Worm (Caenorhabditis elegans) whole organism, L4 larva: ENCODE results near the gene F28B4.4.

Source experiments
- F10B5.3 ChIP-seq: sonication (generic microtip); optimal IDR thresholded peaks from 2 replicates; lab custom pipeline; 2016; ENCODE audit warnings: mild to moderate bottlenecking, missing genetic modification characterization, missing compliant biosample characterization
- F37D6.2 ChIP-seq: sonication (generic microtip); optimal IDR thresholded peaks from 2 replicates; lab custom pipeline; 2016; ENCODE audit warnings: mild to moderate bottlenecking, missing genetic modification characterization, missing compliant biosample characterization
- F44E2.7 ChIP-seq: fragments of 200-800 bp; sonication (Bioruptor generic); IDR thresholded peaks from 2 replicates; pipeline ENCODE4 v2.1.2; 2022; ENCODE audit warnings: missing genetic modification characterization, missing compliant biosample characterization
- F49E8.2 ChIP-seq: sonication (generic microtip); optimal IDR thresholded peaks from 2 replicates; lab custom pipeline; 2016; ENCODE audit warnings: missing compliant biosample characterization, mild to moderate bottlenecking, missing genetic modification characterization, borderline replicate concordance
- Y105C5A.15 ChIP-seq: fragments of 200-800 bp; sonication (Bioruptor generic); IDR thresholded peaks from 2 replicates; pipeline ENCODE4 v1.3.6; 2022; ENCODE audit warnings: missing genetic modification characterization, missing compliant biosample characterization
- Y75B8A.6 ChIP-seq: fragments of 200-800 bp; sonication (Bioruptor generic); IDR thresholded peaks from 2 replicates; pipeline ENCODE4 v1.3.6; 2022; ENCODE audit warnings: missing genetic modification reagents, missing genetic modification characterization, missing compliant biosample characterization
- aly-2 ChIP-seq: sonication (generic microtip); optimal IDR thresholded peaks from 2 replicates; lab custom pipeline; 2018; ENCODE audit warnings: missing biosample characterization, missing genetic modification characterization
- arid-1 ChIP-seq: fragments of 200-800 bp; sonication (Bioruptor generic); conservative IDR thresholded peaks from 2 replicates; pipeline ENCODE4 v1.3.6; 2022; ENCODE audit warnings: missing genetic modification reagents, missing genetic modification characterization, missing compliant biosample characterization
- ceh-82 ChIP-seq: sonication (generic microtip); optimal IDR thresholded peaks from 2 replicates; lab custom pipeline; 2017; ENCODE audit warnings: missing biosample characterization, missing genetic modification characterization
- daf-16 ChIP-seq, 3 experiments: sonication (generic microtip); optimal IDR thresholded peaks; 2 replicates each; lab custom pipeline; 2016 to 2017; ENCODE audit warnings: missing genetic modification characterization in 3 of 3, missing genetic modification reagents in 3 of 3, mild to moderate bottlenecking in 2 of 3, missing compliant biosample characterization in 2 of 3, missing biosample characterization in 1 of 3, moderate library complexity in 1 of 3
- daf-19 ChIP-seq: fragments of 200-800 bp; sonication (Bioruptor generic); conservative IDR thresholded peaks from 2 replicates; pipeline ENCODE4 v1.3.6; 2022; ENCODE audit warnings: missing genetic modification characterization, missing compliant biosample characterization
- dmd-6 ChIP-seq: fragments of 200-800 bp; sonication (Bioruptor generic); IDR thresholded peaks from 2 replicates; pipeline ENCODE4 v1.3.6; 2022; ENCODE audit warnings: missing genetic modification reagents, missing genetic modification characterization, missing compliant biosample characterization
- duxl-1 ChIP-seq: sonication (generic microtip); optimal IDR thresholded peaks from 2 replicates; lab custom pipeline; 2016; ENCODE audit warnings: mild to moderate bottlenecking, missing genetic modification characterization, moderate library complexity, missing compliant biosample characterization; ENCODE audit not compliant: poor library complexity
- dve-1 ChIP-seq: sonication (generic microtip); optimal IDR thresholded peaks from 2 replicates; lab custom pipeline; 2017; ENCODE audit warnings: antibody characterized with exemption, mild to moderate bottlenecking, missing genetic modification characterization, missing compliant biosample characterization; ENCODE audit not compliant: insufficient read depth
- egl-43 ChIP-seq: fragments of 200-800 bp; sonication (Bioruptor generic); IDR thresholded peaks from 2 replicates; pipeline ENCODE4 v1.3.6; 2022; ENCODE audit warnings: missing genetic modification reagents, missing genetic modification characterization, missing compliant biosample characterization
- fkh-10 ChIP-seq: fragments of 150-350 bp; optimal IDR thresholded peaks from 2 replicates; lab custom pipeline; 2014; ENCODE audit warnings: missing biosample characterization, missing genetic modification reagents, missing genetic modification characterization
- hlh-11 ChIP-seq: fragments of 200-800 bp; sonication (Bioruptor generic); optimal IDR thresholded peaks from 2 replicates; lab custom pipeline; 2018; ENCODE audit warnings: mild to moderate bottlenecking, missing genetic modification characterization, missing compliant biosample characterization
- hlh-30 ChIP-seq: sonication (generic microtip); optimal IDR thresholded peaks from 2 replicates; lab custom pipeline; 2017; ENCODE audit warnings: antibody characterized with exemption, mild to moderate bottlenecking, missing genetic modification characterization, missing compliant biosample characterization; ENCODE audit not compliant: insufficient read depth
- lin-1 ChIP-seq: fragments of 200-800 bp; sonication (Bioruptor generic); IDR thresholded peaks from 2 replicates; pipeline ENCODE4 v1.3.6; 2022; ENCODE audit warnings: missing genetic modification reagents, missing genetic modification characterization, missing compliant biosample characterization
- lin-29 ChIP-seq: fragments of 200-800 bp; sonication (Bioruptor generic); IDR thresholded peaks from 2 replicates; pipeline ENCODE4 v1.3.6; 2022; ENCODE audit warnings: missing genetic modification reagents, missing genetic modification characterization, missing compliant biosample characterization
- lin-38 ChIP-seq: fragments of 200-800 bp; sonication (Bioruptor generic); IDR thresholded peaks from 2 replicates; pipeline ENCODE4 v1.3.6; 2022; ENCODE audit warnings: missing genetic modification reagents, missing genetic modification characterization, missing compliant biosample characterization
- lir-3 ChIP-seq: sonication (generic microtip); optimal IDR thresholded peaks from 2 replicates; lab custom pipeline; 2016; ENCODE audit warnings: mild to moderate bottlenecking, missing genetic modification characterization, missing compliant biosample characterization
- mdl-1 ChIP-seq, 2 experiments: fragments of 150-350 bp in 1 of 2; sonication (generic microtip) in 1 of 2; optimal IDR thresholded peaks; 2 replicates each; lab custom pipeline; 2014 to 2017; ENCODE audit warnings: missing biosample characterization in 2 of 2, missing genetic modification characterization in 2 of 2
- mdt-29 ChIP-seq: fragments of 200-800 bp; sonication (Bioruptor generic); IDR thresholded peaks from 2 replicates; pipeline ENCODE4 v1.3.6; 2022; ENCODE audit warnings: missing genetic modification reagents, missing genetic modification characterization, missing compliant biosample characterization
- mes-2 ChIP-seq: sonication (generic microtip); optimal IDR thresholded peaks from 2 replicates; lab custom pipeline; 2016; ENCODE audit warnings: missing genotype, mild to moderate bottlenecking, missing genetic modification characterization, missing compliant biosample characterization; ENCODE audit not compliant: poor library complexity, severe bottlenecking
- nhr-102 ChIP-seq: sonication (generic microtip); optimal IDR thresholded peaks from 2 replicates; lab custom pipeline; 2016; ENCODE audit warnings: mild to moderate bottlenecking, missing genetic modification characterization, moderate library complexity, missing compliant biosample characterization
- nhr-237 ChIP-seq: sonication (generic microtip); optimal IDR thresholded peaks from 2 replicates; lab custom pipeline; 2017; ENCODE audit warnings: missing biosample characterization, missing genetic modification characterization
- nhr-28 ChIP-seq: fragments of 150-350 bp; optimal IDR thresholded peaks from 2 replicates; lab custom pipeline; 2014; ENCODE audit warnings: missing biosample characterization, missing genetic modification characterization
- nhr-48 ChIP-seq: sonication (generic microtip); optimal IDR thresholded peaks from 2 replicates; lab custom pipeline; 2016; ENCODE audit warnings: mild to moderate bottlenecking, missing genetic modification characterization, missing compliant biosample characterization
- pha-4 ChIP-seq, 2 experiments: fragments of 150-350 bp in 1 of 2; fragments of 200-800 bp in 1 of 2; sonication (Bioruptor generic) in 1 of 2; IDR thresholded peaks in 1 of 2; optimal IDR thresholded peaks in 1 of 2; 2 replicates each; pipeline versions ENCODE4 v1.3.6 to Lab custom; 2014 to 2022; ENCODE audit warnings: missing genetic modification characterization in 2 of 2, missing genetic modification reagents in 2 of 2, missing biosample characterization in 1 of 2, missing compliant biosample characterization in 1 of 2
- php-3 ChIP-seq: fragments of 200-800 bp; sonication (Bioruptor generic); IDR thresholded peaks from 2 replicates; pipeline ENCODE4 v1.3.6; 2022; ENCODE audit warnings: missing genetic modification reagents, missing genetic modification characterization, missing compliant biosample characterization
- pqm-1 ChIP-seq: sonication (generic microtip); optimal IDR thresholded peaks from 2 replicates; lab custom pipeline; 2017; ENCODE audit warnings: missing biosample characterization, missing genetic modification characterization
- rbr-2 ChIP-seq: sonication (generic microtip); optimal IDR thresholded peaks from 2 replicates; lab custom pipeline; 2016; ENCODE audit warnings: missing genotype, missing genetic modification characterization, missing compliant biosample characterization
- set-16 ChIP-seq: fragments of 200-800 bp; sonication (Bioruptor generic); IDR thresholded peaks from 2 replicates; pipeline ENCODE4 v1.3.6; 2022; ENCODE audit warnings: missing genetic modification reagents, missing genetic modification characterization, missing compliant biosample characterization
- skn-1 ChIP-seq: fragments of 150-350 bp; optimal IDR thresholded peaks from 2 replicates; lab custom pipeline; 2014; ENCODE audit warnings: missing biosample characterization, missing genetic modification characterization
- tra-1 ChIP-seq: fragments of 200-800 bp; sonication (Bioruptor generic); IDR thresholded peaks from 2 replicates; pipeline ENCODE4 v1.3.6; 2022; ENCODE audit warnings: missing genetic modification reagents, missing genetic modification characterization, missing compliant biosample characterization
- unc-62 ChIP-seq, 3 experiments: fragments of 150-350 bp in 1 of 3; sonication (generic microtip); optimal IDR thresholded peaks in 2 of 3; peaks in 1 of 3; 1 replicate in 1 of 3; 2 replicates in 2 of 3; lab custom pipeline; 2014 to 2017; ENCODE audit warnings: missing biosample characterization in 3 of 3, missing genetic modification characterization in 3 of 3, missing genetic modification reagents in 3 of 3, missing genotype in 1 of 3
- zfp-3 ChIP-seq: fragments of 200-800 bp; sonication (Bioruptor generic); conservative IDR thresholded peaks from 2 replicates; pipeline ENCODE4 v1.3.6; 2022; ENCODE audit warnings: missing genetic modification reagents, missing genetic modification characterization, missing compliant biosample characterization
- zip-11 ChIP-seq: fragments of 200-800 bp; sonication (Bioruptor generic); IDR thresholded peaks from 2 replicates; pipeline ENCODE4 v1.3.6; 2022; ENCODE audit warnings: missing genetic modification characterization, missing compliant biosample characterization
- zip-2 ChIP-seq: fragments of 150-350 bp; optimal IDR thresholded peaks from 2 replicates; lab custom pipeline; 2014; ENCODE audit warnings: missing biosample characterization, missing genetic modification characterization
- ztf-11 ChIP-seq: fragments of 150-350 bp; optimal IDR thresholded peaks from 2 replicates; lab custom pipeline; 2014; ENCODE audit warnings: missing biosample characterization, missing genetic modification characterization

Gene F28B4.4

DNA sequence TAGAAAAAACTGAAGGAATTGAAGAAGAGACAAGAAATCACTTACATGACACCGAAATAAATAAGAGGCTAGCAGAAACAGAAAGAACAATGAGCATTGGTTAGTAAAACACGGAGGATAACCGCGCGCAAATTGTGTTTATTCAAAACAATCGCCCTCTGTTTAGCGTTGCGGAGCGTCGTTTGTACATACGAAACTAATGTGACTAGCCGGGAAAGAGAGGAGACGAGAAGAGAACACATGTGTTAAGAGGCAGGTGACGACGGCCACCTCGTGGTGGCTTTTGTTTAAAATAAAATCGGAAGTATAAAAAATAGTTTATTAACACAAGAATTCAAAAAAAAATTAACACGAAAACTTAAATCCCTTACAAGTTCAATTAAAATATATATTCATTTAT, 36.4 kb upstream of the F28B4.4 start, which contains the start of gene F40F4.7 (continued):
- TF ChIP-seq zip-2 (tag; lab: Kevin White, UChicago) (no peak), egl-43 (GFP tag; lab: Robert Waterston, UW) (no peak), ceh-82 (tag; lab: Kevin White, UChicago) (no peak), pha-4 (GFP tag; IDR thresholded peaks at IDR 0.05; lab: Robert Waterston, UW) (no peak), pha-4 (tag; optimal IDR thresholded peaks at IDR 0.05; lab: Kevin White, UChicago) (peak; percentile 90), nhr-48 (peak; percentile 21), fkh-10 (GFP tag; lab: Kevin White, UChicago) (no peak), hlh-30 (tag; lab: Kevin White, UChicago) (peak; percentile 99), Y105C5A.15 (GFP tag; lab: Robert Waterston, UW) (no peak), arid-1 (GFP tag; lab: Robert Waterston, UW) (peak; percentile 55; the same call in 1 of the 2 replicates), lin-29 (no peak), hlh-11 (tag; lab: Kevin White, UChicago) (peak; percentile 90)

DNA sequence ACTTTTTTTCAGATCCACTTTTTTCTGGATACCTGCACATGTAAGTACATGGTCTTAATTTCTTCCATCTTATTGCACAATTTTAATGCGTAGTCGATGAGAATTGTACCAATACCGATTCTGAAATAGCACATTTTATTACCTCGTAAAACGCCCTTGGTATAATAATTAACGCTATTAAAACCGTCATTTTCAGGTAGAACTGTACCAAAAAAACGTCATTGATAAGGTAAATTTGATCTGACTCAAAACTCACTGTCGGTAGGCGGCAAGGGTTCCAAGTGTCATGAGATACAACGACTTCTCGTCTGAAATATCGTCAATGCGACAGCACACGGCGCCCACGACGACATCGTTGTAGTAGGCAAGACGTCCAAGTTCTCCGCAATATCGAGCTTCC, 35.0 kb upstream of the F28B4.4 start:
- TF ChIP-seq nhr-237 = no peak
- no peak for TF ChIP-seq daf-19 (GFP tag; lab: Robert Waterston, UW)
- no peak for TF ChIP-seq zip-11 (GFP tag; lab: Robert Waterston, UW)
- TF ChIP-seq nhr-28 (tag; lab: Kevin White, UChicago) = peak; percentile 44
- no peak for TF ChIP-seq F49E8.2 (tag; lab: Kevin White, UChicago)
- peak; percentile 97 for TF ChIP-seq php-3 (GFP tag; lab: Robert Waterston, UW)
- no peak for TF ChIP-seq F10B5.3
- no peak for TF ChIP-seq zfp-3
- TF ChIP-seq hlh-11 (tag; lab: Kevin White, UChicago) = peak; percentile 27
- TF ChIP-seq dmd-6 = peak; percentile 40; the same call in 1 of the 2 replicates
- TF ChIP-seq unc-62 (GFP tag; optimal IDR thresholded peaks at IDR 0.05 in 1 of 2; lab: Kevin White, UChicago) = peak in 1 of 2 experiments; percentile 94
- TF ChIP-seq unc-62 (tag; optimal IDR thresholded peaks at IDR 0.05; lab: Kevin White, UChicago) = no peak
- no peak for TF ChIP-seq ceh-82 (tag; lab: Kevin White, UChicago)
- no peak for TF ChIP-seq zip-2 (tag; lab: Kevin White, UChicago)
- TF ChIP-seq mes-2 (tag; lab: Kevin White, UChicago) = no peak
- no peak for TF ChIP-seq lin-38
- TF ChIP-seq daf-16 (GFP tag; optimal IDR thresholded peaks at IDR 0.05; lab: Kevin White, UChicago) = no peak
- TF ChIP-seq daf-16 (tag; optimal IDR thresholded peaks at IDR 0.05; lab: Kevin White, UChicago) = no peak
- peak; percentile 16 for TF ChIP-seq dve-1 (tag; lab: Kevin White, UChicago)

DNA sequence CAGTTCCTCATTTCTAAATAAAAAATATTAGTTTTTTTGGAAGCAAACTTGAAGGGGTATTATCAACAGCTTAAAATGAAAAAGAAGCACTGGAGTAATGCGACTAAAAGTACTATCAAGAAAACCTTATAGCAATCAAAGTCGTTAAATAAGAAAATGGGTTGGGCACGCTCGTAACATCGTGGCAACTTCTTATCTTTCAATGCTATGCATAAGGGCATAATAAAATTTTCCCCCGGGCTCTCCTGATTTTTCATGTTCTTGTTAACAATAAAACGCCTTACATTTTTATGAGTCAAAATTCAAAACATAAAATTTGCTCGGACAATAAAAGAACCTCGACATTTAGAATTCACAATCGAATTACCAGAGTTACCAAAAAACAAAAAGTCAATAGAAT, 34.2 kb upstream of the F28B4.4 start, which contains the start of gene irg-7:
Gene irg-7, minus strand, starts transcription at position 23 of the 400 bp plus-strand sequence.
- TF ChIP-seq rbr-2 (tag; lab: Kevin White, UChicago) (no peak), hlh-11 (tag; lab: Kevin White, UChicago) (peak; percentile 11), dmd-6 (peak; percentile 33; the same call in 1 of the 2 replicates), dve-1 (tag; lab: Kevin White, UChicago) (peak; percentile 51), nhr-28 (tag; lab: Kevin White, UChicago) (peak; percentile 65), mdt-29 (no peak), daf-16 (GFP tag; optimal IDR thresholded peaks at IDR 0.05; lab: Kevin White, UChicago) (no peak), daf-16 (tag; optimal IDR thresholded peaks at IDR 0.05; lab: Kevin White, UChicago) (peak; percentile 67), php-3 (GFP tag; lab: Robert Waterston, UW) (peak; percentile 99), pqm-1 (tag; lab: Kevin White, UChicago) (peak; percentile 38)

DNA sequence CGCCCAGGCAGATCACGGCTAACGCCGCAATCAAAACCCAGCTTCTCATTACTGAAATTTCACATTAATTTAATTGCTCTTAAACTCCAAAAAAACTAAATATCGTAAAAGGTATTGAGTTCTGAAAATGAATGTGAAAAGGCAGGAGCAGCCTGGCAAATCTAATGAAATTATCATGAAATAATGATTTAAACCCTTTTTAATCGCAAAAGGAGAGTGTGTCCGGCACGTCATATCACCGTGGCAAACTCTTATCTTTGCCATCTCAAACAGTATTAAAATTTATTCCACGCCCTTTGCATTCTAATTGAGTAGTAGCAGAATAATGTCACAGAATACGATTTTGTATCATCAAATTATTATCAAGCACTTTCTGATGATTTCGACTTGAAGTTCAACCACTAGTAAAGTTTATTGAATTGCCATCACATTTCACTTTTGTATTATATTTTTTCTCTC, 26.0 kb upstream of the F28B4.4 start, which contains the start of gene F28B4.3:
Gene F28B4.3, minus strand, starts transcription at position 51 of the 459 bp plus-strand sequence.
- TF ChIP-seq php-3 (GFP tag; lab: Robert Waterston, UW) (peak; percentile 93), F37D6.2 (tag; lab: Kevin White, UChicago) (no peak), aly-2 (tag; lab: Kevin White, UChicago) (no peak), mdl-1 (tag; optimal IDR thresholded peaks at IDR 0.05; lab: Kevin White, UChicago) (no peak), mes-2 (tag; lab: Kevin White, UChicago) (peak; percentile 29), Y75B8A.6 (no peak), set-16 (GFP tag; lab: Robert Waterston, UW) (no peak), lin-1 (peak; percentile 41; the same call in 1 of the 2 replicates), tra-1 (GFP tag; lab: Robert Waterston, UW) (0 out of 2 replicates have a peak, but pooled peaks have one; percentile 47), lir-3 (tag; lab: Kevin White, UChicago) (no peak), duxl-1 (tag; lab: Kevin White, UChicago) (peak; percentile 3), nhr-102 (tag; lab: Kevin White, UChicago) (peak; percentile 4), pha-4 (GFP tag; IDR thresholded peaks at IDR 0.05; lab: Robert Waterston, UW) (no peak), pha-4 (tag; optimal IDR thresholded peaks at IDR 0.05; lab: Kevin White, UChicago) (no peak), daf-16 (GFP tag; optimal IDR thresholded peaks at IDR 0.05; lab: Kevin White, UChicago) (no peak), daf-16 (tag; optimal IDR thresholded peaks at IDR 0.05; lab: Kevin White, UChicago) (peak; percentile 37), ztf-11 (tag; lab: Kevin White, UChicago) (no peak), F44E2.7 (GFP tag; lab: Robert Waterston, UW) (no peak), skn-1 (tag; lab: Kevin White, UChicago) (no peak)
